In the genomic region with DNA sequence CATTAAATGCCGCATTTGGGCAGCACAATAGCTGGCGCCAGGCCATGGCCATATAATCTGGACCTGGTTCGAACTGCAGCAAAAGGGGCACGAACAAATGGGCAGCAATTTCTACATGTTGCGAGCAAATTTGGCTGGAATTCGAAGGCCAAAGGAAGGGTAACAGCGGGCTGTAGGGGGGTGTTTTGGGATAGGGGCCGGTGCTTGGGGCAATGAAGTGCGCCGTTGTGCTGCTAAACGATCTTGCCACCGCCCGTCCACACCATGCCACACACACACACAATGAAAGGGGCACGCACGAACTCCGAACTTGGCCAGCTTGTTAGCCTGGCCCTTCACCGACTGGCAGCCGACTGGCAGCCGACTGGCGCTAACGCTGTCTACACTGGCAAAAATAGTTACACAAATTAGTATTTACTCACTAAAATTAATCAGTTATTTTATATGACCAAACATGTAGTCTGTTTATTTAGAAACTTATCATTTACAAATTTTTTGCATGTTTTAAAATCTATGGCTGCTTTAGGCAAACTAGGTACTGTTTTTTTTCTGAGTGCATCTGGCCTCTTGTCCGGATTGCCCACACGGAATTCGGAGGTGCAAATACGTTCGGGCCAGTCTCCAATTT, we compare ENCODE assay signal across 1 fruit fly cellular context.
TF ChIP-seq lines count a peak whose summit lies in the region.

No protein-coding gene starts in this region.

TF ChIP-seq in whole organism, embryonic, 481 proteins besides CTCF, POLR2A, EP300 and RAD21 (continued from another document):
- TF ChIP-seq D19A (tag; optimal IDR thresholded peaks at IDR 0.05; lab: Kevin White, UChicago) (peak; percentile 78), CG1792 (GFP tag; optimal IDR thresholded peaks at IDR 0.05; lab: Kevin White, UChicago) (peak; percentile 40), ftz-f1 (GFP tag; optimal IDR thresholded peaks at IDR 0.05; lab: Kevin White, UChicago) (no peak), peb (GFP tag; IDR thresholded peaks at IDR 0.05; lab: Robert Waterston, UW) (peak; percentile 63; the same call in 1 of the 2 replicates), Dad (GFP tag; optimal IDR thresholded peaks at IDR 0.05; lab: Kevin White, UChicago) (peak; percentile 30), CG3995 (GFP tag; optimal IDR thresholded peaks at IDR 0.05; lab: Kevin White, UChicago) (no peak), CG4707 (GFP tag; optimal IDR thresholded peaks at IDR 0.05; lab: Kevin White, UChicago) (peak; percentile 4), ind (GFP tag; optimal IDR thresholded peaks at IDR 0.05; lab: Kevin White, UChicago) (peak; percentile 63), ttk (GFP tag; IDR thresholded peaks at IDR 0.05; lab: Robert Waterston, UW) (peak; percentile 77; the same call in 1 of the 2 replicates), Xbp1 (GFP tag; optimal IDR thresholded peaks at IDR 0.05; lab: Kevin White, UChicago) (peak; percentile 43), vvl (GFP tag; IDR thresholded peaks at IDR 0.05; lab: Robert Waterston, UW) (peak; percentile 81), zfh2 (GFP tag; optimal IDR thresholded peaks at IDR 0.05; lab: Kevin White, UChicago) (no peak), slp2 (GFP tag; optimal IDR thresholded peaks at IDR 0.05; lab: Kevin White, UChicago) (no peak), MBD-R2 (GFP tag; IDR thresholded peaks at IDR 0.05; lab: Robert Waterston, UW) (no peak), CG17612 (GFP tag; IDR thresholded peaks at IDR 0.05; lab: Robert Waterston, UW) (no peak), amos (GFP tag; IDR thresholded peaks at IDR 0.05; lab: Robert Waterston, UW; ENCODE audit: partially characterized antibody) (no peak), Hr3 (GFP tag; optimal IDR thresholded peaks at IDR 0.05; lab: Kevin White, UChicago) (peak; percentile 46), HLHmδ (GFP tag; optimal IDR thresholded peaks at IDR 0.05; lab: Kevin White, UChicago) (no peak), zfh1 (GFP tag; IDR thresholded peaks at IDR 0.05; lab: Robert Waterston, UW) (peak; percentile 89), psq (GFP tag; optimal IDR thresholded peaks at IDR 0.05; lab: Kevin White, UChicago) (no peak), Hey (tag; optimal IDR thresholded peaks at IDR 0.05; lab: Kevin White, UChicago) (no peak), tna (GFP tag; IDR thresholded peaks at IDR 0.05; lab: Robert Waterston, UW; ENCODE audit: partially characterized antibody) (no peak), Ets65A (GFP tag; lab: Kevin White, UChicago) (no peak), Hr78 (GFP tag; optimal IDR thresholded peaks at IDR 0.05; lab: Kevin White, UChicago) (peak in 1 of 2 experiments; percentile 33), scrt (GFP tag; optimal IDR thresholded peaks at IDR 0.05; lab: Kevin White, UChicago) (peak; percentile 32), toy (GFP tag; IDR thresholded peaks at IDR 0.05; lab: Robert Waterston, UW) (no peak), Gug (GFP tag; IDR thresholded peaks at IDR 0.05; lab: Robert Waterston, UW) (peak; percentile 33; the same call in 2 of the 4 replicates), ro (GFP tag; IDR thresholded peaks at IDR 0.05; lab: Robert Waterston, UW) (peak; percentile 23; the same call in 1 of the 2 replicates), CG14014 (GFP tag; IDR thresholded peaks at IDR 0.05; lab: Robert Waterston, UW) (no peak; the same call in 1 of the 2 replicates), so (GFP tag; IDR thresholded peaks at IDR 0.05; lab: Robert Waterston, UW) (peak; percentile 76), gcm (GFP tag; optimal IDR thresholded peaks at IDR 0.05; lab: Kevin White, UChicago) (no peak), CG10543 (GFP tag; optimal IDR thresholded peaks at IDR 0.05; lab: Kevin White, UChicago) (no peak), CG2120 (GFP tag; optimal IDR thresholded peaks at IDR 0.05; lab: Kevin White, UChicago) (no peak), HHEX (GFP tag; optimal IDR thresholded peaks at IDR 0.05; lab: Kevin White, UChicago) (peak; percentile 31), CG4328 (GFP tag; optimal IDR thresholded peaks at IDR 0.05; lab: Kevin White, UChicago) (peak; percentile 24), TFAM (GFP tag; optimal IDR thresholded peaks at IDR 0.05; lab: Kevin White, UChicago) (peak; percentile 41), Camta (GFP tag; optimal IDR thresholded peaks at IDR 0.05; lab: Kevin White, UChicago) (peak; percentile 31), CG13894 (tag; optimal IDR thresholded peaks at IDR 0.05; lab: Kevin White, UChicago) (no peak), CG15479 (GFP tag; optimal IDR thresholded peaks at IDR 0.05; lab: Kevin White, UChicago) (no peak), CG8765 (GFP tag; IDR thresholded peaks at IDR 0.05; lab: Robert Waterston, UW) (peak; percentile 64; the same call in 1 of the 2 replicates), CG5953 (GFP tag; IDR thresholded peaks at IDR 0.05; lab: Robert Waterston, UW) (peak; percentile 39; the same call in 1 of the 2 replicates), yki (optimal IDR thresholded peaks at IDR 0.05; lab: Kevin White, UChicago) (no peak), Chrac-16 (GFP tag; optimal IDR thresholded peaks at IDR 0.05; lab: Kevin White, UChicago) (peak; percentile 51), Dll (GFP tag; IDR thresholded peaks at IDR 0.05; lab: Robert Waterston, UW; ENCODE audit: partially characterized antibody) (no peak), CG7987 (GFP tag; optimal IDR thresholded peaks at IDR 0.05; lab: Kevin White, UChicago) (no peak), CG7372 (GFP tag; IDR thresholded peaks at IDR 0.05; lab: Robert Waterston, UW) (peak; percentile 17), CG12299 (tag; optimal IDR thresholded peaks at IDR 0.05; lab: Kevin White, UChicago) (no peak), chinmo (GFP tag; IDR thresholded peaks at IDR 0.05; lab: Robert Waterston, UW; ENCODE audit: partially characterized antibody) (no peak), CG18262 (tag; optimal IDR thresholded peaks at IDR 0.05; lab: Kevin White, UChicago) (peak; percentile 82), CG15514 (GFP tag; optimal IDR thresholded peaks at IDR 0.05; lab: Kevin White, UChicago) (no peak), CG18619 (GFP tag; optimal IDR thresholded peaks at IDR 0.05; lab: Kevin White, UChicago) (no peak), CG11093 (GFP tag; IDR thresholded peaks at IDR 0.05; lab: Robert Waterston, UW) (peak; percentile 68; the same call in 2 of the 3 replicates), disco-r (GFP tag; optimal IDR thresholded peaks at IDR 0.05; lab: Kevin White, UChicago) (no peak), Rx (GFP tag; IDR thresholded peaks at IDR 0.05; lab: Robert Waterston, UW) (peak; percentile 31; the same call in 1 of the 2 replicates), Dfd (GFP tag; optimal IDR thresholded peaks at IDR 0.05; lab: Kevin White, UChicago) (no peak), ac (GFP tag; optimal IDR thresholded peaks at IDR 0.05; lab: Kevin White, UChicago) (peak; percentile 37)
